Fruit fly (Drosophila melanogaster): Measurements from ENCODE around the gene Ag5r2.
A peak's percentile ranks its signal among the peaks of the same experiment; 100 is the strongest.

Ag5r2 gene

dm6 chrX:14743819-14744218 lies 40.0 kb downstream of the Ag5r2 start (continued):
- peak; percentile 64 for TF ChIP-seq Sox102F (GFP tag; optimal IDR thresholded peaks at IDR 0.05)
- no peak for TF ChIP-seq gce (GFP tag; IDR thresholded peaks at IDR 0.05)
- TF ChIP-seq CG7271 (tag; optimal IDR thresholded peaks at IDR 0.05): no peak
- no peak for TF ChIP-seq ase (GFP tag; IDR thresholded peaks at IDR 0.05)
- no peak for TF ChIP-seq Neu2 (GFP tag; optimal IDR thresholded peaks at IDR 0.05; ENCODE audit: borderline replicate concordance)
- TF ChIP-seq Bteb2 (GFP tag; optimal IDR thresholded peaks at IDR 0.05): no peak
- peak; percentile 46; the same call in 1 of the 2 replicates for TF ChIP-seq CG32767 (GFP tag; IDR thresholded peaks at IDR 0.05)
- TF ChIP-seq sna (GFP tag; IDR thresholded peaks at IDR 0.05; ENCODE audit: partially characterized antibody): no peak
- no peak for TF ChIP-seq CG11560 (tag; IDR thresholded peaks at IDR 0.05)
- TF ChIP-seq Optix (GFP tag; IDR thresholded peaks at IDR 0.05): 0 out of 3 replicates have a peak, but pooled peaks have one; percentile 34
- TF ChIP-seq Mrtf (GFP tag; IDR thresholded peaks at IDR 0.05): no peak
- no peak for TF ChIP-seq ham (GFP tag; IDR thresholded peaks at IDR 0.05)
- no peak for TF ChIP-seq Lim3 (GFP tag; IDR thresholded peaks at IDR 0.05)
- TF ChIP-seq CG15011 (GFP tag; optimal IDR thresholded peaks at IDR 0.05): peak; percentile 14
- no peak for TF ChIP-seq CG4854 (GFP tag; optimal IDR thresholded peaks at IDR 0.05)
- peak; percentile 15 for TF ChIP-seq CG2120 (GFP tag; optimal IDR thresholded peaks at IDR 0.05)
- TF ChIP-seq crp (GFP tag; optimal IDR thresholded peaks at IDR 0.05): no peak
- TF ChIP-seq Asciz (GFP tag; optimal IDR thresholded peaks at IDR 0.05): peak; percentile 32
- TF ChIP-seq lbe (GFP tag; optimal IDR thresholded peaks at IDR 0.05): no peak
- peak; percentile 39 for TF ChIP-seq CG4707 (GFP tag; optimal IDR thresholded peaks at IDR 0.05)
- TF ChIP-seq sd (tag; optimal IDR thresholded peaks at IDR 0.05): no peak
- peak; percentile 8 for TF ChIP-seq caup (GFP tag; optimal IDR thresholded peaks at IDR 0.05; ENCODE audit: severe bottlenecking)
- peak; percentile 67 for TF ChIP-seq CG2712 (tag; optimal IDR thresholded peaks at IDR 0.05)
- TF ChIP-seq CG18599 (GFP tag; optimal IDR thresholded peaks at IDR 0.05): peak; percentile 61
- peak; percentile 62; the same call in 1 of the 3 replicates for TF ChIP-seq CG34422 (GFP tag; IDR thresholded peaks at IDR 0.05)
- TF ChIP-seq tio (GFP tag; optimal IDR thresholded peaks at IDR 0.05): peak; percentile 38
- no peak for TF ChIP-seq Hr39 (optimal IDR thresholded peaks at IDR 0.05)
- peak; percentile 65; the same call in 1 of the 3 replicates for TF ChIP-seq CG11695 (GFP tag; IDR thresholded peaks at IDR 0.05)
- TF ChIP-seq mam (GFP tag; optimal IDR thresholded peaks at IDR 0.05): no peak
- TF ChIP-seq NfI (GFP tag; optimal IDR thresholded peaks at IDR 0.05): peak; percentile 3
- TF ChIP-seq CG10321 (GFP tag; IDR thresholded peaks at IDR 0.05): no peak
- TF ChIP-seq CG1529 (GFP tag; optimal IDR thresholded peaks at IDR 0.05): peak; percentile 40
- no peak for TF ChIP-seq nerfin-2 (GFP tag; IDR thresholded peaks at IDR 0.05; ENCODE audit: partially characterized antibody)
- peak; percentile 12 for TF ChIP-seq CG1233 (GFP tag; optimal IDR thresholded peaks at IDR 0.05)
- peak; percentile 54 for TF ChIP-seq trem (tag; optimal IDR thresholded peaks at IDR 0.05)
- no peak for TF ChIP-seq Hey (tag; optimal IDR thresholded peaks at IDR 0.05)
- no peak for TF ChIP-seq Dip2 (GFP tag; IDR thresholded peaks at IDR 0.05)
- TF ChIP-seq CG7928 (GFP tag; optimal IDR thresholded peaks at IDR 0.05): no peak
- no peak for TF ChIP-seq wdn (GFP tag; IDR thresholded peaks at IDR 0.05)
- TF ChIP-seq dimm (GFP tag; IDR thresholded peaks at IDR 0.05): no peak
- no peak for TF ChIP-seq CG31388 (GFP tag; optimal IDR thresholded peaks at IDR 0.05)
- TF ChIP-seq az2 (GFP tag; optimal IDR thresholded peaks at IDR 0.05): peak; percentile 26
- no peak for TF ChIP-seq YL-1 (GFP tag; optimal IDR thresholded peaks at IDR 0.05)
- no peak for TF ChIP-seq Rx (GFP tag; IDR thresholded peaks at IDR 0.05)
- TF ChIP-seq CG15479 (GFP tag; optimal IDR thresholded peaks at IDR 0.05): no peak
- no peak; the same call in 2 of the 3 replicates for TF ChIP-seq jigr1 (GFP tag; IDR thresholded peaks at IDR 0.05)
- no peak for TF ChIP-seq ash1 (GFP tag; optimal IDR thresholded peaks at IDR 0.05)
- peak; percentile 12; the same call in 1 of the 2 replicates for TF ChIP-seq E2f2 (GFP tag; IDR thresholded peaks at IDR 0.05)
- no peak for TF ChIP-seq kay (GFP tag; optimal IDR thresholded peaks at IDR 0.05)
- no peak for TF ChIP-seq luna (GFP tag; optimal IDR thresholded peaks at IDR 0.05)
- TF ChIP-seq bcd (GFP tag; optimal IDR thresholded peaks at IDR 0.05): peak; percentile 43
- TF ChIP-seq CG3407 (GFP tag; optimal IDR thresholded peaks at IDR 0.05): peak; percentile 25
